Worm (Caenorhabditis elegans) whole organism, late embryonic: Measurements from ENCODE around the gene spp-3.

Source experiments
- K02D7.2 ChIP-seq: sonication (generic microtip); optimal IDR thresholded peaks from 2 replicates; lab custom pipeline; 2017; ENCODE audit warnings: mild to moderate bottlenecking, missing genetic modification characterization, missing compliant biosample characterization
- T23F11.4 ChIP-seq: fragments of 200-800 bp; sonication (Bioruptor generic); optimal IDR thresholded peaks from 2 replicates; lab custom pipeline; 2018; ENCODE audit warnings: mild to moderate bottlenecking, missing genetic modification characterization, missing compliant biosample characterization
- ceh-14 ChIP-seq: sonication (generic microtip); optimal IDR thresholded peaks from 2 replicates; lab custom pipeline; 2016; ENCODE audit warnings: missing genotype, missing genetic modification characterization, missing compliant biosample characterization
- ceh-2 ChIP-seq: sonication (generic microtip); optimal IDR thresholded peaks from 2 replicates; lab custom pipeline; 2016; ENCODE audit warnings: missing genotype, missing genetic modification characterization, missing compliant biosample characterization
- ceh-22 ChIP-seq: sonication (generic microtip); optimal IDR thresholded peaks from 2 replicates; lab custom pipeline; 2017; ENCODE audit warnings: missing biosample characterization, missing genetic modification characterization
- ceh-24 ChIP-seq: sonication (generic microtip); optimal IDR thresholded peaks from 2 replicates; lab custom pipeline; 2016; ENCODE audit warnings: mild to moderate bottlenecking, missing genetic modification characterization, missing compliant biosample characterization
- ceh-30 ChIP-seq: fragments of 150-350 bp; optimal IDR thresholded peaks from 2 replicates; lab custom pipeline; 2014; ENCODE audit warnings: missing biosample characterization, missing genetic modification characterization
- ceh-31 ChIP-seq: sonication (generic microtip); optimal IDR thresholded peaks from 2 replicates; lab custom pipeline; 2016; ENCODE audit warnings: missing genetic modification characterization, missing compliant biosample characterization
- ceh-34 ChIP-seq: sonication (generic microtip); optimal IDR thresholded peaks from 2 replicates; lab custom pipeline; 2016; ENCODE audit warnings: mild to moderate bottlenecking, missing genetic modification characterization, missing compliant biosample characterization
- ceh-45 ChIP-seq: fragments of 200-800 bp; sonication (Bioruptor generic); IDR thresholded peaks from 2 replicates; pipeline ENCODE4 v1.3.6; 2022; ENCODE audit warnings: missing genetic modification reagents, missing genetic modification characterization, missing compliant biosample characterization
- ceh-9 ChIP-seq: sonication (generic microtip); optimal IDR thresholded peaks from 2 replicates; lab custom pipeline; 2016; ENCODE audit warnings: mild to moderate bottlenecking, missing genetic modification characterization, inconsistent platforms, missing compliant biosample characterization
- che-1 ChIP-seq: sonication (generic microtip); optimal IDR thresholded peaks from 2 replicates; lab custom pipeline; 2016; ENCODE audit warnings: mild to moderate bottlenecking, missing genetic modification characterization, missing compliant biosample characterization
- dmd-4 ChIP-seq: sonication (generic microtip); optimal IDR thresholded peaks from 2 replicates; lab custom pipeline; 2016; ENCODE audit warnings: borderline replicate concordance, missing genetic modification characterization, missing compliant biosample characterization
- elt-2 ChIP-seq: sonication (generic microtip); optimal IDR thresholded peaks from 2 replicates; lab custom pipeline; 2016; ENCODE audit warnings: missing genetic modification reagents, missing genetic modification characterization, missing compliant biosample characterization
- ets-4 ChIP-seq: sonication (generic microtip); optimal IDR thresholded peaks from 2 replicates; lab custom pipeline; 2016; ENCODE audit warnings: missing genetic modification characterization, missing compliant biosample characterization
- fax-1 ChIP-seq: sonication (generic microtip); optimal IDR thresholded peaks from 2 replicates; lab custom pipeline; 2016; ENCODE audit warnings: missing genotype, missing genetic modification characterization, missing compliant biosample characterization
- fkh-6 ChIP-seq: sonication (generic microtip); optimal IDR thresholded peaks from 2 replicates; lab custom pipeline; 2016; ENCODE audit warnings: missing genetic modification characterization, missing compliant biosample characterization
- gmeb-2 ChIP-seq: sonication (generic microtip); optimal IDR thresholded peaks from 2 replicates; lab custom pipeline; 2016; ENCODE audit warnings: missing genetic modification characterization, inconsistent platforms, missing compliant biosample characterization
- hlh-15 ChIP-seq: sonication (generic microtip); optimal IDR thresholded peaks from 2 replicates; lab custom pipeline; 2016; ENCODE audit warnings: missing genetic modification characterization, missing compliant biosample characterization
- hlh-30 ChIP-seq: sonication (generic microtip); optimal IDR thresholded peaks from 2 replicates; lab custom pipeline; 2017; ENCODE audit warnings: antibody characterized with exemption, missing genetic modification characterization, missing compliant biosample characterization; ENCODE audit not compliant: insufficient read depth
- hlh-6 ChIP-seq: sonication (generic microtip); optimal IDR thresholded peaks from 2 replicates; lab custom pipeline; 2016; ENCODE audit warnings: missing genotype, missing genetic modification characterization, missing compliant biosample characterization
- lim-6 ChIP-seq: sonication (generic microtip); optimal IDR thresholded peaks from 2 replicates; lab custom pipeline; 2016; ENCODE audit warnings: missing genetic modification characterization, missing compliant biosample characterization
- lin-11 ChIP-seq: fragments of 200-800 bp; sonication (Bioruptor generic); optimal IDR thresholded peaks from 2 replicates; lab custom pipeline; 2018; ENCODE audit warnings: mild to moderate bottlenecking, missing genetic modification characterization, missing compliant biosample characterization
- madf-2 ChIP-seq: sonication (generic microtip); optimal IDR thresholded peaks from 2 replicates; lab custom pipeline; 2017; ENCODE audit warnings: missing genetic modification characterization, missing compliant biosample characterization
- mec-3 ChIP-seq: sonication (generic microtip); optimal IDR thresholded peaks from 2 replicates; lab custom pipeline; 2016; ENCODE audit warnings: borderline replicate concordance, missing genetic modification characterization, missing compliant biosample characterization
- nfya-1 ChIP-seq: sonication (generic microtip); optimal IDR thresholded peaks from 2 replicates; lab custom pipeline; 2017; ENCODE audit warnings: missing genetic modification characterization, mild to moderate bottlenecking, missing compliant biosample characterization, antibody characterized with exemption, moderate library complexity
- nhr-232 ChIP-seq: sonication (generic microtip); optimal IDR thresholded peaks from 2 replicates; lab custom pipeline; 2016; ENCODE audit warnings: missing genetic modification characterization, missing compliant biosample characterization
- pat-9 ChIP-seq: fragments of 200-800 bp; sonication (Bioruptor generic); optimal IDR thresholded peaks from 2 replicates; lab custom pipeline; 2018; ENCODE audit warnings: mild to moderate bottlenecking, missing genetic modification characterization, moderate library complexity, missing compliant biosample characterization
- pax-1 ChIP-seq: fragments of 150-350 bp; optimal IDR thresholded peaks from 2 replicates; lab custom pipeline; 2014; ENCODE audit warnings: missing biosample characterization, missing genetic modification characterization
- pha-4 ChIP-seq: fragments of 150-350 bp; optimal IDR thresholded peaks from 2 replicates; lab custom pipeline; 2018; ENCODE audit warnings: missing biosample characterization, missing genetic modification reagents, missing genetic modification characterization
- pqm-1 ChIP-seq: sonication (generic microtip); optimal IDR thresholded peaks from 2 replicates; lab custom pipeline; 2016; ENCODE audit warnings: missing genetic modification characterization, missing compliant biosample characterization
- pros-1 ChIP-seq: fragments of 150-350 bp; optimal IDR thresholded peaks from 2 replicates; lab custom pipeline; 2014; ENCODE audit warnings: missing biosample characterization, missing genetic modification reagents, missing genetic modification characterization
- ref-2 ChIP-seq: sonication (generic microtip); optimal IDR thresholded peaks from 2 replicates; lab custom pipeline; 2016; ENCODE audit warnings: missing genetic modification characterization, missing compliant biosample characterization
- rnt-1 ChIP-seq: sonication (generic microtip); optimal IDR thresholded peaks from 2 replicates; lab custom pipeline; 2016; ENCODE audit warnings: missing genetic modification characterization, missing compliant biosample characterization
- tbx-2 ChIP-seq: sonication (generic microtip); optimal IDR thresholded peaks from 2 replicates; lab custom pipeline; 2016; ENCODE audit warnings: missing genetic modification characterization, missing compliant biosample characterization
- ttx-3 ChIP-seq: sonication (generic microtip); optimal IDR thresholded peaks from 2 replicates; lab custom pipeline; 2016; ENCODE audit warnings: missing genetic modification reagents, missing genetic modification characterization, missing compliant biosample characterization
- unc-3 ChIP-seq, 2 experiments: fragments of 200-800 bp in 1 of 2; sonication (Bioruptor generic) in 1 of 2; sonication (generic microtip) in 1 of 2; conservative IDR thresholded peaks in 1 of 2; optimal IDR thresholded peaks in 1 of 2; 2 replicates each; pipeline versions ENCODE4 v1.3.6 to Lab custom; 2016 to 2022; ENCODE audit warnings: missing compliant biosample characterization in 2 of 2, missing genetic modification characterization in 2 of 2, missing genetic modification reagents in 1 of 2
- unc-42 ChIP-seq: sonication (generic microtip); optimal IDR thresholded peaks from 2 replicates; lab custom pipeline; 2016; ENCODE audit warnings: missing genotype, missing genetic modification characterization, missing compliant biosample characterization
- unc-55 ChIP-seq: sonication (generic microtip); optimal IDR thresholded peaks from 2 replicates; lab custom pipeline; 2017; ENCODE audit warnings: missing biosample characterization, missing genetic modification reagents, missing genetic modification characterization
- unc-86 ChIP-seq: sonication (generic microtip); optimal IDR thresholded peaks from 2 replicates; lab custom pipeline; 2016; ENCODE audit warnings: missing genetic modification characterization, missing compliant biosample characterization
- ztf-16 ChIP-seq: sonication (generic microtip); optimal IDR thresholded peaks from 2 replicates; lab custom pipeline; 2017; ENCODE audit warnings: missing genetic modification characterization, missing compliant biosample characterization

spp-3 gene

DNA sequence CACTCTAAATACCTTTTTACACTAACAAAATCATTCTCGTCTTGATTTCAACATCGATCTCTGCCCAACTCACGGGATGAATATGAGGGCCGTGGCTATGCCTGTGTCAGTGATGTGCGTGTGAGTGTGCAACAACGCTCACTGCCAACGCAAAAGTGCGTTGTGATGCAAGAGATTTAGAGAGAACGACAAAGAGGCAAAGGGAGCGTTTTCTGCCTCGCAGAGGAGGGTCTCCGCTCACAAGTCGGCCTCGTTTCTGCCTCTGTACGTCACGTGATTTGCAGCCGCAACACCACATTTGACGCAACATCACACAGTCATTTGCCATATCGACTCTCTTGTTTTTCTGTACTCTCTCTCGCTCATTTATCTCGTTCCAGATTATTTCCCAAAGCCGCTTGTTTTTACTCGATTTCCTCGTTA lies 19.2 kb upstream of the spp-3 start, which contains the start of gene epg-7 (continued):
- TF ChIP-seq lin-11 (tag; lab: Kevin White, UChicago) (no peak), unc-86 (tag; lab: Kevin White, UChicago) (peak; percentile 27), ceh-45 (GFP tag; lab: Robert Waterston, UW) (no peak), pax-1 (no peak), ceh-2 (tag; lab: Kevin White, UChicago) (peak; percentile 19), ttx-3 (tag; lab: Kevin White, UChicago) (no peak), hlh-6 (tag; lab: Kevin White, UChicago) (no peak), ceh-14 (tag; lab: Kevin White, UChicago) (peak; percentile 41), ref-2 (peak; percentile 82), elt-2 (tag; lab: Kevin White, UChicago) (peak; percentile 62), hlh-15 (tag; lab: Kevin White, UChicago) (no peak), ceh-22 (tag; lab: Kevin White, UChicago) (no peak), unc-55 (peak; percentile 48), ets-4 (no peak), rnt-1 (peak; percentile 81), unc-42 (tag; lab: Kevin White, UChicago) (peak; percentile 71), dmd-4 (tag; lab: Kevin White, UChicago) (no peak), nhr-232 (tag; lab: Kevin White, UChicago) (no peak), ceh-31 (tag; lab: Kevin White, UChicago) (peak; percentile 93), K02D7.2 (no peak), ceh-30 (tag; lab: Kevin White, UChicago) (no peak), nfya-1 (peak; percentile 90)

ce11 chrX:7330685-7331196 lies 15.6 kb upstream of the spp-3 start, which contains the start of gene ttr-30:
ttr-30 (plus strand) TSS chrX:7330949.
- TF ChIP-seq madf-2 (tag; lab: Kevin White, UChicago) (no peak), rnt-1 (no peak), lin-11 (tag; lab: Kevin White, UChicago) (no peak), lim-6 (tag; lab: Kevin White, UChicago) (no peak), hlh-30 (tag; lab: Kevin White, UChicago) (no peak), ztf-16 (tag; lab: Kevin White, UChicago) (no peak), nhr-232 (tag; lab: Kevin White, UChicago) (no peak), elt-2 (tag; lab: Kevin White, UChicago) (no peak), mec-3 (no peak), pros-1 (tag; lab: Kevin White, UChicago) (no peak), ceh-9 (tag; lab: Kevin White, UChicago) (no peak), ceh-45 (GFP tag; lab: Robert Waterston, UW) (no peak), pqm-1 (no peak), gmeb-2 (tag; lab: Kevin White, UChicago) (no peak), unc-3 (GFP tag; conservative IDR thresholded peaks at IDR 0.05; lab: Robert Waterston, UW) (no peak), unc-3 (tag; optimal IDR thresholded peaks at IDR 0.05; lab: Kevin White, UChicago) (no peak), ceh-24 (tag; lab: Kevin White, UChicago) (no peak), fax-1 (tag; lab: Kevin White, UChicago) (no peak), T23F11.4 (no peak), ceh-30 (tag; lab: Kevin White, UChicago) (no peak)

ce11 chrX:7329601-7330000 lies 14.4 kb upstream of the spp-3 start, which contains the start of gene ttr-59:
ttr-59 (plus strand) TSS chrX:7329818.
- TF ChIP-seq ztf-16 (tag; lab: Kevin White, UChicago) (no peak), che-1 (tag; lab: Kevin White, UChicago) (no peak), pha-4 (tag; lab: Kevin White, UChicago) (no peak), ceh-34 (tag; lab: Kevin White, UChicago) (no peak), tbx-2 (tag; lab: Kevin White, UChicago) (no peak), pat-9 (no peak), pros-1 (tag; lab: Kevin White, UChicago) (no peak), ceh-30 (tag; lab: Kevin White, UChicago) (no peak), fkh-6 (tag; lab: Kevin White, UChicago) (no peak), madf-2 (tag; lab: Kevin White, UChicago) (no peak), pax-1 (no peak), hlh-6 (tag; lab: Kevin White, UChicago) (no peak)
- TF ChIP-seq, all 69 proteins: peak for 0
